Worm (Caenorhabditis elegans) whole organism, L4/young adult: ENCODE results near the gene B0250.18.

Source experiments
- W03F9.2 ChIP-seq: fragments of 150-350 bp; optimal IDR thresholded peaks from 2 replicates; lab custom pipeline; 2014; ENCODE audit warnings: missing biosample characterization, missing genetic modification characterization
- dao-5 ChIP-seq: sonication (generic microtip); optimal IDR thresholded peaks from 2 replicates; lab custom pipeline; 2016; ENCODE audit warnings: missing genotype, missing genetic modification characterization, moderate library complexity, missing compliant biosample characterization
- him-1 ChIP-seq: sonication (generic microtip); optimal IDR thresholded peaks from 2 replicates; lab custom pipeline; 2016; ENCODE audit warnings: missing genotype, missing genetic modification reagents, missing genetic modification characterization, missing compliant biosample characterization

- no peak for TF ChIP-seq dao-5
- no peak for TF ChIP-seq W03F9.2 (tag; lab: Kevin White, UChicago)
- no peak for TF ChIP-seq him-1
Observed at ce11 chrV:20475830-20476229, 15.1 kb upstream of the B0250.18 start, which contains the start of gene B0250.7.
